Worm (Caenorhabditis elegans): ENCODE data around the gene hmg-1.2.

hmg-1.2 gene

DNA sequence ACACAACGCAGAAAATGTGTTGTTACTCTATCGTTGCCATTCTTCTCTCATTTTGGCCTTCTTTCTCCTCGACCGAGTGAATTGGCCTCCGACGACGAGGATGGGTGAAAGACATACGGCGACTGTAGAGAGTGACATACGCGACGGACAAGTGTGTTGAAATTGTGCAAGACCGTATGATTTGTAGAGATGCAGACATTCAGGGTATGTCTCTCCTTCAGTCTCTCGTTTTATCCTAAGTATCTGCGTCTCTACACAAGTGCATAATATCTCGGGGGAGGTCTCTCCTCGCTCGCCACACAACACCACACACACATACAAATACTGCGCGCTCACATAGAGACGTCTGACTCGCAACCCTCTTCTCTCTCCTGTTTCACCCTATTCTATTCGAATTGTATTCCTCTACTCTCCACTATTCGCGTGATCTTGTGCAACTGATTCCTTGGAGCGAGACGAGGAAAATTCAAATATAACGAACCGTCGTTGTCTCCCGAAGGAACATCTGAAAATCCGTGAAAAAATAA, at the start of gene hmg-1.2:
TSS of gene hmg-1.2 (plus strand) at position 311 of the 527 bp plus-strand sequence.
- TF ChIP-seq Y75B8A.6 (GFP tag; IDR thresholded peaks at IDR 0.05) (no peak), hif-1 (tag; optimal IDR thresholded peaks at IDR 0.05) (peak in 1 of 2 experiments; percentile 78), dve-1 (tag; optimal IDR thresholded peaks at IDR 0.05; ENCODE audit: insufficient read depth) (peak; percentile 84), hlh-30 (tag; optimal IDR thresholded peaks at IDR 0.05; ENCODE audit: insufficient read depth) (peak; percentile 93), lin-38 (GFP tag; IDR thresholded peaks at IDR 0.05) (peak; percentile 52), zag-1 (tag; optimal IDR thresholded peaks at IDR 0.05) (no peak), hlh-11 (tag; optimal IDR thresholded peaks at IDR 0.05) (peak; percentile 97), snpc-4 (tag; optimal IDR thresholded peaks at IDR 0.05) (no peak), egl-43 (GFP tag; IDR thresholded peaks at IDR 0.05) (no peak; the same call in 1 of the 2 replicates), F49E8.2 (tag; optimal IDR thresholded peaks at IDR 0.05; ENCODE audit: borderline replicate concordance) (no peak), F26F4.8 (GFP tag; conservative IDR thresholded peaks at IDR 0.05) (no peak), F44E2.7 (GFP tag; IDR thresholded peaks at IDR 0.05) (no peak), spr-1 (tag; optimal IDR thresholded peaks at IDR 0.05) (peak; percentile 70), aly-2 (tag; optimal IDR thresholded peaks at IDR 0.05) (no peak), ama-1 (optimal IDR thresholded peaks at IDR 0.05) (peak; percentile 67), dpl-1 (GFP tag; optimal IDR thresholded peaks at IDR 0.05) (peak; percentile 62), nhr-10 (tag; optimal IDR thresholded peaks at IDR 0.05) (peak; percentile 75), madf-5 (GFP tag; IDR thresholded peaks at IDR 0.05) (no peak), T26A8.4 (GFP tag; IDR thresholded peaks at IDR 0.05) (peak; percentile 84), php-3 (GFP tag; IDR thresholded peaks at IDR 0.05) (0 out of 2 replicates have a peak, but pooled peaks have one; percentile 11), zfp-2 (tag; optimal IDR thresholded peaks at IDR 0.05) (no peak), pha-4 (GFP tag; IDR thresholded peaks at IDR 0.05) (peak; percentile 67), pha-4 (tag; optimal IDR thresholded peaks at IDR 0.05) (peak; percentile 20), ceh-32 (tag; optimal IDR thresholded peaks at IDR 0.05; ENCODE audit: poor library complexity) (no peak), arid-1 (GFP tag; conservative IDR thresholded peaks at IDR 0.05) (peak; percentile 77), madf-9 (GFP tag; conservative IDR thresholded peaks at IDR 0.05) (0 out of 2 replicates have a peak, but pooled peaks have one; percentile 40), nhr-6 (tag; optimal IDR thresholded peaks at IDR 0.05) (peak; percentile 39), mdl-1 (tag; optimal IDR thresholded peaks at IDR 0.05) (peak; percentile 83 to 87), nhr-237 (tag; optimal IDR thresholded peaks at IDR 0.05) (no peak), cey-2 (tag; optimal IDR thresholded peaks at IDR 0.05; ENCODE audit: borderline replicate concordance, insufficient read depth) (no peak), lin-1 (GFP tag; IDR thresholded peaks at IDR 0.05) (peak; percentile 33; the same call in 1 of the 2 replicates), pqm-1 (tag; optimal IDR thresholded peaks at IDR 0.05) (no peak), Y5F2A.4 (GFP tag; optimal IDR thresholded peaks at IDR 0.05) (no peak), unc-39 (tag; optimal IDR thresholded peaks at IDR 0.05) (no peak), ztf-11 (tag; optimal IDR thresholded peaks at IDR 0.05) (no peak), nhr-48 (tag; optimal IDR thresholded peaks at IDR 0.05) (peak; percentile 68), mxl-3 (GFP tag; optimal IDR thresholded peaks at IDR 0.05) (peak; percentile 74), daf-12 (tag; optimal IDR thresholded peaks at IDR 0.05) (no peak), lin-39 (tag; optimal IDR thresholded peaks at IDR 0.05) (no peak), ceh-28 (tag; optimal IDR thresholded peaks at IDR 0.05) (no peak), aha-1 (tag) (peak; percentile 91), saeg-2 (GFP tag; IDR thresholded peaks at IDR 0.05) (no peak), ceh-82 (tag; optimal IDR thresholded peaks at IDR 0.05) (no peak), mes-2 (tag; optimal IDR thresholded peaks at IDR 0.05; ENCODE audit: poor library complexity, severe bottlenecking) (peak; percentile 66), D1046.2 (GFP tag; IDR thresholded peaks at IDR 0.05) (no peak), tra-1 (GFP tag; IDR thresholded peaks at IDR 0.05) (0 out of 2 replicates have a peak, but pooled peaks have one; percentile 58), skn-1 (tag; optimal IDR thresholded peaks at IDR 0.05) (no peak), daf-16 (GFP tag; optimal IDR thresholded peaks at IDR 0.05) (peak; percentile 66 to 81), daf-16 (tag; optimal IDR thresholded peaks at IDR 0.05) (peak; percentile 67), daf-8 (GFP tag; IDR thresholded peaks at IDR 0.05) (no peak), nhr-111 (GFP tag; optimal IDR thresholded peaks at IDR 0.05) (no peak)

Measured in whole organism, L4 larva.